Fruit fly (Drosophila melanogaster): ENCODE data around the gene CG15743.

The CG15743 gene

DNA sequence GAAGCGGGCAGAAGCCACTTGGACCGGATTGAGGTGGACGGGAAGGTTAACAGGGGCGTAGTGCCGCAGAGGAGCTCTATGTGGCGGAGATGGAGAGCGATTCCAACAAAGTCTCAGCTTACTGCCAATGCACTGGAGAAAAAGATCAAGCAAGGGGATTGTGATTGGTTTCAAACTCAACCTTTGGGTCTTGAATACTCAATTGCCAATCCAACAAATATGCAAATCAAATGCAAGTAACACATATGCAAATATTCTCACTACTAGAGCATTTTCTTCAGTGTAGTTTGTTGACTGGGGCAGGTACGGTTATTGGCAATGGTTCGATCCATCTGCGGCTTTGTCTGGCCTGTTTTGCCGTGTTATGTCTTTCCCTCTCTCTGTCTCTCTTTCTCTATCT, 34.2 kb upstream of the CG15743 start (continued):
- peak; percentile 97 for TF ChIP-seq CG3919 (GFP tag; optimal IDR thresholded peaks at IDR 0.05)
- TF ChIP-seq topi (GFP tag; optimal IDR thresholded peaks at IDR 0.05): peak; percentile 96
- peak; percentile 92 for TF ChIP-seq Sox15 (GFP tag; optimal IDR thresholded peaks at IDR 0.05)
- TF ChIP-seq Ets96B (tag; optimal IDR thresholded peaks at IDR 0.05): peak; percentile 94
- TF ChIP-seq CG6854 (GFP tag; optimal IDR thresholded peaks at IDR 0.05): peak; percentile 86
- peak; percentile 92 for TF ChIP-seq CG6808 (GFP tag; optimal IDR thresholded peaks at IDR 0.05)
- peak; percentile 91 for TF ChIP-seq CG6276 (GFP tag; optimal IDR thresholded peaks at IDR 0.05)
- peak; percentile 96 for TF ChIP-seq svp (GFP tag)
- TF ChIP-seq achi (GFP tag; optimal IDR thresholded peaks at IDR 0.05): peak; percentile 94
- TF ChIP-seq CG9139 (GFP tag; optimal IDR thresholded peaks at IDR 0.05): peak; percentile 88
- peak; percentile 67 for TF ChIP-seq Eip93F (GFP tag; optimal IDR thresholded peaks at IDR 0.05)
- TF ChIP-seq Eip75B (GFP tag; optimal IDR thresholded peaks at IDR 0.05): peak; percentile 96
- peak; percentile 94 for TF ChIP-seq Hr4 (GFP tag; optimal IDR thresholded peaks at IDR 0.05)

DNA sequence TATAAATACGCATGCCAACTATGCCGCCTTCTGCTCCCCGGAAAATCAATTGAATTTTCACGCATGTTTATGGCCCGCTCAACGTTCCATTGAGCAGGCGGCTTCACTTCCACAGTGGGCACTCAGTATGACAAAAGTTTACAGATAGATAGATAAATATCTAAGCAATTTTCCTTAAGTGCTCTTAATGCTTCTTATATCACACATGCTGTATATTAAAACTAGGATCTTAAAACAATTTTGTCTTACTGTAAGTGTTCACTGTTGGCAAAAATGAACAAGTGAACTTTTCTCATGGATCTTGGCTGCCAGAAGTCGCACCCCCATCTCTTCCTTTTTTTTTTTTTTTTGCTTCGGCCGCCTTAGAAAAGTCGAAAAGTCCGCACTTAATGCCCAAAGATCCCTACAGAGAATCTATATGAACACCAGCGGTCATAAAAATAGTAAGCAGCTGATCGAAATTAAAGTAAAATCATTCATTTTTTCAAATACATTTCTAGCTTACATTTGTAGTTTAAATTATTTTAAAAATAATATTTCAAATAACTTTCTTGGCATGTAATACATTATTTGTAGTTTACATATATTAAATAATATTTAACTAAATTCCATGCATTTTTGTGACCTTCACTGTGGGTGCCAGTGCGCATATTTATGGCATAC, 32.3 kb upstream of the CG15743 start:
- TF ChIP-seq esn (GFP tag; optimal IDR thresholded peaks at IDR 0.05): no peak
- peak; percentile 73 for TF ChIP-seq Eip78C (GFP tag)
- peak; percentile 30 for TF ChIP-seq OdsH (GFP tag; optimal IDR thresholded peaks at IDR 0.05)
- no peak for TF ChIP-seq dac (GFP tag; optimal IDR thresholded peaks at IDR 0.05)
- TF ChIP-seq CG11762 (GFP tag; optimal IDR thresholded peaks at IDR 0.05; ENCODE audit: insufficient read depth): no peak
- TF ChIP-seq Eip93F (GFP tag; optimal IDR thresholded peaks at IDR 0.05): no peak
- peak; percentile 41 for TF ChIP-seq pdm3 (GFP tag; optimal IDR thresholded peaks at IDR 0.05)
- TF ChIP-seq CG11902 (GFP tag; optimal IDR thresholded peaks at IDR 0.05): no peak
- TF ChIP-seq CG10631 (GFP tag; optimal IDR thresholded peaks at IDR 0.05): peak; percentile 5
- no peak for TF ChIP-seq achi (GFP tag; optimal IDR thresholded peaks at IDR 0.05)
- TF ChIP-seq CG8319 (GFP tag; optimal IDR thresholded peaks at IDR 0.05): no peak
- TF ChIP-seq eg (GFP tag; IDR thresholded peaks at IDR 0.05): peak; percentile 54; the same call in 2 of the 3 replicates
- no peak for TF ChIP-seq acj6 (GFP tag; optimal IDR thresholded peaks at IDR 0.05)
- TF ChIP-seq Sox15 (GFP tag; optimal IDR thresholded peaks at IDR 0.05): no peak
- TF ChIP-seq CG6163 (GFP tag; IDR thresholded peaks at IDR 0.05): 0 out of 3 replicates have a peak, but pooled peaks have one; percentile 14
- no peak for TF ChIP-seq Ets21C (GFP tag; optimal IDR thresholded peaks at IDR 0.05)
- no peak for TF ChIP-seq cyc (GFP tag; optimal IDR thresholded peaks at IDR 0.05)
- no peak for TF ChIP-seq ss (GFP tag; optimal IDR thresholded peaks at IDR 0.05)
- peak; percentile 64 for TF ChIP-seq Hr4 (GFP tag; optimal IDR thresholded peaks at IDR 0.05)
- TF ChIP-seq CG32006 (GFP tag; optimal IDR thresholded peaks at IDR 0.05): peak; percentile 51
- no peak for TF ChIP-seq CG1621 (tag; optimal IDR thresholded peaks at IDR 0.05)
- no peak for TF ChIP-seq CG6792 (GFP tag; optimal IDR thresholded peaks at IDR 0.05)
- TF ChIP-seq CG6854 (GFP tag; optimal IDR thresholded peaks at IDR 0.05): no peak
- TF ChIP-seq salr (GFP tag; optimal IDR thresholded peaks at IDR 0.05): peak in 1 of 2 experiments; percentile 22
- no peak for TF ChIP-seq Hr39 (GFP tag; optimal IDR thresholded peaks at IDR 0.05)
- TF ChIP-seq CG15336 (GFP tag; IDR thresholded peaks at IDR 0.05): peak; percentile 58
- no peak for TF ChIP-seq topi (GFP tag; optimal IDR thresholded peaks at IDR 0.05)
- TF ChIP-seq vri (GFP tag; optimal IDR thresholded peaks at IDR 0.05): no peak
- 0 out of 2 replicates have a peak, but pooled peaks have one; percentile 30 for TF ChIP-seq Gug (GFP tag; IDR thresholded peaks at IDR 0.05)
- no peak for TF ChIP-seq Lpt (GFP tag; optimal IDR thresholded peaks at IDR 0.05)
- TF ChIP-seq Sox14 (GFP tag; optimal IDR thresholded peaks at IDR 0.05): peak; percentile 24
- TF ChIP-seq CG4318 (GFP tag; optimal IDR thresholded peaks at IDR 0.05): peak; percentile 11
- peak; percentile 31 for TF ChIP-seq CG6276 (GFP tag; optimal IDR thresholded peaks at IDR 0.05)
- no peak for TF ChIP-seq fd85E (GFP tag; optimal IDR thresholded peaks at IDR 0.05)
- no peak for TF ChIP-seq CG34406 (GFP tag; optimal IDR thresholded peaks at IDR 0.05)
- TF ChIP-seq CG6808 (GFP tag; optimal IDR thresholded peaks at IDR 0.05): no peak
- TF ChIP-seq CG11294 (GFP tag; IDR thresholded peaks at IDR 0.05): 0 out of 2 replicates have a peak, but pooled peaks have one; percentile 19
- no peak for TF ChIP-seq lz (GFP tag; optimal IDR thresholded peaks at IDR 0.05)
- no peak for TF ChIP-seq Ets96B (tag; optimal IDR thresholded peaks at IDR 0.05)
- TF ChIP-seq Blimp-1 (GFP tag; optimal IDR thresholded peaks at IDR 0.05): no peak
- no peak for TF ChIP-seq CG31627 (GFP tag; optimal IDR thresholded peaks at IDR 0.05)
- TF ChIP-seq Eip75B (GFP tag; optimal IDR thresholded peaks at IDR 0.05): no peak
- TF ChIP-seq CG8119 (GFP tag; IDR thresholded peaks at IDR 0.05): peak; percentile 59; the same call in 2 of the 3 replicates
- TF ChIP-seq Smox (GFP tag; optimal IDR thresholded peaks at IDR 0.05): no peak

Data from whole organism, prepupa.